Worm (Caenorhabditis elegans): ENCODE data around the gene Y81B9A.3.

Gene Y81B9A.3

DNA sequence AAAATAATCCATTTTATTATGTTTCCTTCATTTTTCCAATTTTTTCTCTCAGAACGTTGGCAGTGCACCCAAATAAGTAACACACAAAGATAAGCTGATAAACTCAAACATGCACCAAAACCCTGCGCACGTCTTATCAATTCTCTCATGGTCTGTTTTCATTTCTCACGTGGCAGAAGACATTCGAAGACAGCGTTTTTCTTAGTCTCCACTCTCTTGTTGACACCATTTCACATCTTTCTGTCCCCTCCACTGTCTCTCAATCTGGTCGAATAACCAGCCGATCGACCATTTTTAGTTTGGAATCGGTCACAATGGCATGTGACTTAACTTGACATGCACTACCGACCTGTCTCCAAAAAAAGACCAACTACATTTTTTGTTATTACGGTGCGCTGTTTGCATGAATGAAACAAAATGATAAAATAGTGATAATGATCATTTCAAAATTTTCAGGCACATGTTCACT, 31.7 kb downstream of the Y81B9A.3 start, which contains the start of gene C35B8.3 (continued):
- TF ChIP-seq mml-1 (tag; optimal IDR thresholded peaks at IDR 0.05) (no peak), nhr-25 (tag; optimal IDR thresholded peaks at IDR 0.05) (peak; percentile 52), nhr-76 (tag; optimal IDR thresholded peaks at IDR 0.05) (no peak), egl-27 (tag; optimal IDR thresholded peaks at IDR 0.05) (no peak)

DNA sequence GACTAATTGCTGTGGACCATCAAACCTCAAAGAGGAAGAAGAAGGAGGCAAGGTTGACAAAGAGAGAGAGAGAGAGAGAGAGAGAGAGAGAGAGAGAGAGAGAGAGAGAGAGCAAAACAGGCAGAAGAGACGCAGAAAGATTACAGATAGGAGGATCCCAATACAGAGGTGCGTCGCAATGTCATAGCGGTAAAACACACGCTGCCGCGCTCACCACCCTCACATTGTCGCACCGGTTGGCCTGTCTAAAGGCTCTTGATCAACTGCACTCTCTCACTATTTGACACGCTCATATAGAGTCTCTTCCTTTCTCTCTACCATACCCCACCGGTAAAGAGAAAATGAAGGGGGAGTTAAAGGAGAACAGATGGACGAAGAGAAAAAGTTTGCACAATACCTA, 43.0 kb downstream of the Y81B9A.3 start:
- no peak for TF ChIP-seq nhr-67 (tag; optimal IDR thresholded peaks at IDR 0.05)
- TF ChIP-seq lin-15B (tag; optimal IDR thresholded peaks at IDR 0.05), result no peak
- TF ChIP-seq ceh-28 (tag; optimal IDR thresholded peaks at IDR 0.05), result no peak
- no peak for TF ChIP-seq zag-1 (tag; optimal IDR thresholded peaks at IDR 0.05)
- TF ChIP-seq ceh-16 (tag; optimal IDR thresholded peaks at IDR 0.05), result no peak
- peak; percentile 15 for TF ChIP-seq lsy-12 (tag; optimal IDR thresholded peaks at IDR 0.05)
- TF ChIP-seq R02D3.7 (tag; optimal IDR thresholded peaks at IDR 0.05), result no peak
- peak; percentile 20 for TF ChIP-seq nhr-43 (tag; optimal IDR thresholded peaks at IDR 0.05; ENCODE audit: poor library complexity, severe bottlenecking)
- TF ChIP-seq mdl-1 (tag; optimal IDR thresholded peaks at IDR 0.05), result no peak
- no peak for TF ChIP-seq nhr-28 (tag; optimal IDR thresholded peaks at IDR 0.05)
- peak; percentile 14 for TF ChIP-seq jun-1 (tag; optimal IDR thresholded peaks at IDR 0.05)
- TF ChIP-seq pha-4 (tag; optimal IDR thresholded peaks at IDR 0.05), result peak; percentile 69
- no peak for TF ChIP-seq nhr-12 (tag; optimal IDR thresholded peaks at IDR 0.05)
- no peak for TF ChIP-seq daf-12 (tag; optimal IDR thresholded peaks at IDR 0.05)
- TF ChIP-seq tbx-2 (tag; optimal IDR thresholded peaks at IDR 0.05), result no peak
- no peak for TF ChIP-seq eor-1 (tag; optimal IDR thresholded peaks at IDR 0.05)
- TF ChIP-seq fkh-10 (GFP tag; optimal IDR thresholded peaks at IDR 0.05), result no peak
- peak; percentile 45 for TF ChIP-seq pqm-1 (tag; optimal IDR thresholded peaks at IDR 0.05)
- peak; percentile 19 for TF ChIP-seq hmg-11 (tag; optimal IDR thresholded peaks at IDR 0.05)
- peak; percentile 53 for TF ChIP-seq egl-27 (tag; optimal IDR thresholded peaks at IDR 0.05)
- TF ChIP-seq ZK546.5 (tag; optimal IDR thresholded peaks at IDR 0.05), result no peak
- peak; percentile 1 for TF ChIP-seq elt-1 (tag; optimal IDR thresholded peaks at IDR 0.05)
- no peak for TF ChIP-seq ztf-11 (tag; optimal IDR thresholded peaks at IDR 0.05)
- TF ChIP-seq nhr-25 (tag; optimal IDR thresholded peaks at IDR 0.05), result peak; percentile 68
- peak; percentile 11 for TF ChIP-seq nhr-23 (tag; optimal IDR thresholded peaks at IDR 0.05)
- TF ChIP-seq elt-2 (tag; optimal IDR thresholded peaks at IDR 0.05), result peak; percentile 60
- no peak for TF ChIP-seq elt-3 (tag; optimal IDR thresholded peaks at IDR 0.05)

DNA sequence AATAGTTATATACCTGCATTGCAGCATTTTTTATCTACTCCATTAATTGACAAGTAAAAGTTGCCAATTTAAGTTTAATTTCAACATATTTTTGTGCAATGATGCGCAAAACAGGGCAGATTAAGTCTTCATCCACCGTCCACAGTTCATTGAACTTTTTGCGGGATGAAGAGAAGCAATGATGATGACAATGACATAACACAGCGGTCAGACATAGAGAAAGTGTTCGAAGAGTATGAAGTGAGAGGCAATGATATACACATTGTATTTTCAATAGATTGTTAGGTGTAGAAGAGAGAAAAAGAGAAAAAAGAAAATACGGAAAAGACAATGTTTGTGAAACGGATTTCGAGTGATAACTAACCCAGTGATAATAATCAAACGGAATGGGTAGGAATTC, 44.7 kb downstream of the Y81B9A.3 start:
- TF ChIP-seq ceh-9 (tag; optimal IDR thresholded peaks at IDR 0.05) (no peak), elt-1 (tag; optimal IDR thresholded peaks at IDR 0.05) (no peak), nhr-77 (tag; optimal IDR thresholded peaks at IDR 0.05) (no peak), pha-4 (tag; optimal IDR thresholded peaks at IDR 0.05) (peak; percentile 11), nhr-23 (tag; optimal IDR thresholded peaks at IDR 0.05) (peak; percentile 55), egl-27 (tag; optimal IDR thresholded peaks at IDR 0.05) (no peak), elt-2 (tag; optimal IDR thresholded peaks at IDR 0.05) (no peak), nhr-28 (tag; optimal IDR thresholded peaks at IDR 0.05) (no peak), ztf-11 (tag; optimal IDR thresholded peaks at IDR 0.05) (no peak), nhr-11 (tag; optimal IDR thresholded peaks at IDR 0.05) (no peak), unc-62 (GFP tag; optimal IDR thresholded peaks at IDR 0.05) (no peak), zag-1 (tag; optimal IDR thresholded peaks at IDR 0.05) (no peak), lsy-12 (tag; optimal IDR thresholded peaks at IDR 0.05) (no peak), nhr-237 (tag; optimal IDR thresholded peaks at IDR 0.05) (no peak), aly-2 (tag; optimal IDR thresholded peaks at IDR 0.05) (no peak), eor-1 (tag; optimal IDR thresholded peaks at IDR 0.05) (no peak), nhr-25 (tag; optimal IDR thresholded peaks at IDR 0.05) (no peak)

DNA sequence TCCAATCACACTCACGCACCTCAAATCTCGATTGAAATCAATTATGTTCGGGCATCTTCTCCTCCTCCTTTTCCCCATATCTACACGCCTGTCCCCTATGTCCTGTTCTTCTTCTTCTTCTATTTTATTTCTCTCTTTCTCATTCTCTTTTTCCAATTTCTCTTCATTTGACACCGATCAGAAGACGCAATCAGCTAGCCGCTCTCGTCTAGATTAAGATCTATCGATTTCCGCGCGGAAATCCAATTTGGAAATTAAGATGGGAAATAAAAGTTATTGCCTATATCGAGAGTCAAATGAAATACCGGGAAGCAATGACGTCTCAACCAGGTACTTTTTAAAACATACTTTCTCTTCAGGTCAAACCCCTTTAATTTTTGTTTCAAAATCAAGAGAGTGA, 46.2 kb downstream of the Y81B9A.3 start:
- TF ChIP-seq nhr-11 (tag; optimal IDR thresholded peaks at IDR 0.05) (no peak), aly-2 (tag; optimal IDR thresholded peaks at IDR 0.05) (no peak), elt-1 (tag; optimal IDR thresholded peaks at IDR 0.05) (peak; percentile 86), pqm-1 (tag; optimal IDR thresholded peaks at IDR 0.05) (no peak), egl-5 (tag; optimal IDR thresholded peaks at IDR 0.05) (peak; percentile 55), ceh-28 (tag; optimal IDR thresholded peaks at IDR 0.05) (peak; percentile 27), ztf-4 (tag; optimal IDR thresholded peaks at IDR 0.05) (no peak), elt-3 (tag; optimal IDR thresholded peaks at IDR 0.05) (peak in 1 of 3 experiments; percentile 21), ceh-16 (tag; optimal IDR thresholded peaks at IDR 0.05) (no peak), unc-39 (tag; optimal IDR thresholded peaks at IDR 0.05) (no peak), nhr-25 (tag; optimal IDR thresholded peaks at IDR 0.05) (peak; percentile 44), lin-39 (tag; optimal IDR thresholded peaks at IDR 0.05) (no peak), nhr-67 (tag; optimal IDR thresholded peaks at IDR 0.05) (no peak), nhr-237 (tag; optimal IDR thresholded peaks at IDR 0.05) (no peak), nhr-23 (tag; optimal IDR thresholded peaks at IDR 0.05) (peak; percentile 75)

All from whole organism, L3 larva.